Worm (Caenorhabditis elegans) whole organism, L4 larva: ENCODE measurements around the gene T20B12.4.

Experiments
- D1046.2 ChIP-seq: fragments of 200-800 bp; sonication (Bioruptor generic); IDR thresholded peaks from 2 replicates; pipeline ENCODE4 v1.3.6; 2022; ENCODE audit warnings: missing genetic modification characterization, missing compliant biosample characterization
- F10B5.3 ChIP-seq: sonication (generic microtip); optimal IDR thresholded peaks from 2 replicates; lab custom pipeline; 2016; ENCODE audit warnings: mild to moderate bottlenecking, missing genetic modification characterization, missing compliant biosample characterization
- F49E8.2 ChIP-seq: sonication (generic microtip); optimal IDR thresholded peaks from 2 replicates; lab custom pipeline; 2016; ENCODE audit warnings: missing compliant biosample characterization, mild to moderate bottlenecking, missing genetic modification characterization, borderline replicate concordance
- R02D3.7 ChIP-seq: fragments of 150-350 bp; sonication (generic microtip); optimal IDR thresholded peaks from 3 replicates; lab custom pipeline; 2014; ENCODE audit warnings: missing biosample characterization, missing genetic modification characterization
- T20F7.1 ChIP-seq: fragments of 200-800 bp; sonication (Bioruptor generic); optimal IDR thresholded peaks from 2 replicates; lab custom pipeline; 2018; ENCODE audit warnings: mild to moderate bottlenecking, missing genetic modification characterization, missing compliant biosample characterization
- Y105C5A.15 ChIP-seq: fragments of 200-800 bp; sonication (Bioruptor generic); IDR thresholded peaks from 2 replicates; pipeline ENCODE4 v1.3.6; 2022; ENCODE audit warnings: missing genetic modification characterization, missing compliant biosample characterization
- Y48G9A.11 ChIP-seq: fragments of 200-800 bp; sonication (Bioruptor generic); IDR thresholded peaks from 2 replicates; pipeline ENCODE4 v1.3.6; 2022; ENCODE audit warnings: missing genetic modification reagents, missing genetic modification characterization, missing compliant biosample characterization
- ZK337.2 ChIP-seq: fragments of 200-800 bp; sonication (Bioruptor generic); IDR thresholded peaks from 2 replicates; pipeline ENCODE4 v1.3.6; 2022; ENCODE audit warnings: missing genetic modification reagents, missing genetic modification characterization, missing compliant biosample characterization
- ZK546.5 ChIP-seq, 2 experiments: sonication (generic microtip); optimal IDR thresholded peaks; 2 replicates each; lab custom pipeline; 2017; ENCODE audit warnings: missing biosample characterization in 2 of 2, missing genetic modification characterization in 2 of 2
- aha-1 ChIP-seq: fragments of 150-350 bp; peaks from one replicate; lab custom pipeline; 2014; ENCODE audit warnings: missing biosample characterization, missing genetic modification characterization
- aly-2 ChIP-seq: sonication (generic microtip); optimal IDR thresholded peaks from 2 replicates; lab custom pipeline; 2018; ENCODE audit warnings: missing biosample characterization, missing genetic modification characterization
- ama-1 ChIP-seq: fragments of 150-350 bp; optimal IDR thresholded peaks from 2 replicates; lab custom pipeline; 2014; ENCODE audit warnings: inconsistent platforms, mixed read lengths
- attf-4 ChIP-seq: sonication (generic microtip); optimal IDR thresholded peaks from 3 replicates; lab custom pipeline; 2017; ENCODE audit warnings: missing biosample characterization, missing genetic modification characterization
- ceh-20 ChIP-seq: fragments of 200-800 bp; sonication (Bioruptor generic); IDR thresholded peaks from 2 replicates; pipeline ENCODE4 v1.3.6; 2022; ENCODE audit warnings: missing genetic modification reagents, missing genetic modification characterization, missing compliant biosample characterization
- ceh-62 ChIP-seq: sonication (generic microtip); optimal IDR thresholded peaks from 2 replicates; lab custom pipeline; 2017; ENCODE audit warnings: missing biosample characterization, missing genetic modification characterization
- ceh-82 ChIP-seq: sonication (generic microtip); optimal IDR thresholded peaks from 2 replicates; lab custom pipeline; 2017; ENCODE audit warnings: missing biosample characterization, missing genetic modification characterization
- daf-16 ChIP-seq, 3 experiments: sonication (generic microtip); optimal IDR thresholded peaks; 2 replicates each; lab custom pipeline; 2016 to 2017; ENCODE audit warnings: missing genetic modification characterization in 3 of 3, missing genetic modification reagents in 3 of 3, mild to moderate bottlenecking in 2 of 3, missing compliant biosample characterization in 2 of 3, missing biosample characterization in 1 of 3, moderate library complexity in 1 of 3
- daf-19 ChIP-seq: fragments of 200-800 bp; sonication (Bioruptor generic); conservative IDR thresholded peaks from 2 replicates; pipeline ENCODE4 v1.3.6; 2022; ENCODE audit warnings: missing genetic modification characterization, missing compliant biosample characterization
- dmd-6 ChIP-seq: fragments of 200-800 bp; sonication (Bioruptor generic); IDR thresholded peaks from 2 replicates; pipeline ENCODE4 v1.3.6; 2022; ENCODE audit warnings: missing genetic modification reagents, missing genetic modification characterization, missing compliant biosample characterization
- dmd-9 ChIP-seq: fragments of 200-800 bp; sonication (Bioruptor generic); IDR thresholded peaks from 2 replicates; pipeline ENCODE4 v1.3.6; 2022; ENCODE audit warnings: missing genetic modification reagents, missing genetic modification characterization, missing compliant biosample characterization
- dve-1 ChIP-seq: sonication (generic microtip); optimal IDR thresholded peaks from 2 replicates; lab custom pipeline; 2017; ENCODE audit warnings: antibody characterized with exemption, mild to moderate bottlenecking, missing genetic modification characterization, missing compliant biosample characterization; ENCODE audit not compliant: insufficient read depth
- egl-27 ChIP-seq: sonication (generic microtip); optimal IDR thresholded peaks from 3 replicates; lab custom pipeline; 2017; ENCODE audit warnings: missing biosample characterization, missing genetic modification reagents, missing genetic modification characterization
- fkh-10 ChIP-seq: fragments of 150-350 bp; optimal IDR thresholded peaks from 2 replicates; lab custom pipeline; 2014; ENCODE audit warnings: missing biosample characterization, missing genetic modification reagents, missing genetic modification characterization
- fos-1 ChIP-seq: fragments of 150-350 bp; optimal IDR thresholded peaks from 2 replicates; lab custom pipeline; 2014; ENCODE audit warnings: missing biosample characterization, missing genetic modification characterization
- gei-8 ChIP-seq: fragments of 200-800 bp; sonication (Bioruptor generic); optimal IDR thresholded peaks from 2 replicates; lab custom pipeline; 2018; ENCODE audit warnings: mild to moderate bottlenecking, missing genetic modification characterization, missing compliant biosample characterization
- hlh-11 ChIP-seq: fragments of 200-800 bp; sonication (Bioruptor generic); optimal IDR thresholded peaks from 2 replicates; lab custom pipeline; 2018; ENCODE audit warnings: mild to moderate bottlenecking, missing genetic modification characterization, missing compliant biosample characterization
- jun-1 ChIP-seq: fragments of 150-350 bp; optimal IDR thresholded peaks from 2 replicates; lab custom pipeline; 2014; ENCODE audit warnings: missing biosample characterization, missing genetic modification reagents, missing genetic modification characterization
- lim-7 ChIP-seq: fragments of 200-800 bp; sonication (Bioruptor generic); IDR thresholded peaks from 2 replicates; pipeline ENCODE4 v1.3.6; 2022; ENCODE audit warnings: missing genetic modification characterization, missing compliant biosample characterization
- lin-15B ChIP-seq: fragments of 150-350 bp; sonication (generic microtip); optimal IDR thresholded peaks from 3 replicates; lab custom pipeline; 2014; ENCODE audit warnings: missing biosample characterization, missing genetic modification characterization
- lin-38 ChIP-seq: fragments of 200-800 bp; sonication (Bioruptor generic); IDR thresholded peaks from 2 replicates; pipeline ENCODE4 v1.3.6; 2022; ENCODE audit warnings: missing genetic modification reagents, missing genetic modification characterization, missing compliant biosample characterization
- lir-3 ChIP-seq: sonication (generic microtip); optimal IDR thresholded peaks from 2 replicates; lab custom pipeline; 2016; ENCODE audit warnings: mild to moderate bottlenecking, missing genetic modification characterization, missing compliant biosample characterization
- lsy-2 ChIP-seq, 2 experiments: fragments of 150-350 bp in 1 of 2; sonication (generic microtip) in 1 of 2; optimal IDR thresholded peaks; 2 replicates each; lab custom pipeline; 2014 to 2017; ENCODE audit warnings: missing biosample characterization in 2 of 2, missing genetic modification characterization in 2 of 2
- madf-5 ChIP-seq, 2 experiments: fragments of 200-800 bp; sonication (Bioruptor generic); IDR thresholded peaks; 2 replicates each; pipeline ENCODE4 v1.3.6; 2022; ENCODE audit warnings: missing compliant biosample characterization in 2 of 2, missing genetic modification characterization in 2 of 2
- madf-9 ChIP-seq: fragments of 200-800 bp; sonication (Bioruptor generic); conservative IDR thresholded peaks from 2 replicates; pipeline ENCODE4 v1.3.6; 2022; ENCODE audit warnings: missing genetic modification reagents, missing genetic modification characterization, missing compliant biosample characterization
- mdt-29 ChIP-seq: fragments of 200-800 bp; sonication (Bioruptor generic); IDR thresholded peaks from 2 replicates; pipeline ENCODE4 v1.3.6; 2022; ENCODE audit warnings: missing genetic modification reagents, missing genetic modification characterization, missing compliant biosample characterization
- mep-1 ChIP-seq: fragments of 150-350 bp; sonication (generic microtip); optimal IDR thresholded peaks from 3 replicates; lab custom pipeline; 2014; ENCODE audit warnings: missing biosample characterization, missing genetic modification characterization
- mes-2 ChIP-seq: sonication (generic microtip); optimal IDR thresholded peaks from 2 replicates; lab custom pipeline; 2016; ENCODE audit warnings: missing genotype, mild to moderate bottlenecking, missing genetic modification characterization, missing compliant biosample characterization; ENCODE audit not compliant: poor library complexity, severe bottlenecking
- mxl-2 ChIP-seq: fragments of 200-800 bp; sonication (Bioruptor generic); conservative IDR thresholded peaks from 2 replicates; pipeline ENCODE4 v1.3.6; 2022; ENCODE audit warnings: missing genetic modification reagents, missing genetic modification characterization, missing compliant biosample characterization
- nhr-28 ChIP-seq: fragments of 150-350 bp; optimal IDR thresholded peaks from 2 replicates; lab custom pipeline; 2014; ENCODE audit warnings: missing biosample characterization, missing genetic modification characterization
- nhr-48 ChIP-seq: sonication (generic microtip); optimal IDR thresholded peaks from 2 replicates; lab custom pipeline; 2016; ENCODE audit warnings: mild to moderate bottlenecking, missing genetic modification characterization, missing compliant biosample characterization
- pha-4 ChIP-seq, 2 experiments: fragments of 150-350 bp in 1 of 2; fragments of 200-800 bp in 1 of 2; sonication (Bioruptor generic) in 1 of 2; IDR thresholded peaks in 1 of 2; optimal IDR thresholded peaks in 1 of 2; 2 replicates each; pipeline versions ENCODE4 v1.3.6 to Lab custom; 2014 to 2022; ENCODE audit warnings: missing genetic modification characterization in 2 of 2, missing genetic modification reagents in 2 of 2, missing biosample characterization in 1 of 2, missing compliant biosample characterization in 1 of 2
- pqm-1 ChIP-seq: sonication (generic microtip); optimal IDR thresholded peaks from 2 replicates; lab custom pipeline; 2017; ENCODE audit warnings: missing biosample characterization, missing genetic modification characterization
- rbr-2 ChIP-seq: sonication (generic microtip); optimal IDR thresholded peaks from 2 replicates; lab custom pipeline; 2016; ENCODE audit warnings: missing genotype, missing genetic modification characterization, missing compliant biosample characterization
- set-16 ChIP-seq: fragments of 200-800 bp; sonication (Bioruptor generic); IDR thresholded peaks from 2 replicates; pipeline ENCODE4 v1.3.6; 2022; ENCODE audit warnings: missing genetic modification reagents, missing genetic modification characterization, missing compliant biosample characterization
- skn-1 ChIP-seq: fragments of 150-350 bp; optimal IDR thresholded peaks from 2 replicates; lab custom pipeline; 2014; ENCODE audit warnings: missing biosample characterization, missing genetic modification characterization
- unc-39 ChIP-seq: sonication (generic microtip); optimal IDR thresholded peaks from 2 replicates; lab custom pipeline; 2017; ENCODE audit warnings: missing biosample characterization, missing genetic modification characterization
- vab-7 ChIP-seq: fragments of 200-800 bp; sonication (Bioruptor generic); IDR thresholded peaks from 2 replicates; pipeline ENCODE4 v1.3.6; 2022; ENCODE audit warnings: missing genetic modification reagents, missing genetic modification characterization, missing compliant biosample characterization
- zag-1 ChIP-seq: fragments of 150-350 bp; optimal IDR thresholded peaks from 2 replicates; lab custom pipeline; 2014; ENCODE audit warnings: missing biosample characterization, missing genetic modification characterization
- ztf-11 ChIP-seq: fragments of 150-350 bp; optimal IDR thresholded peaks from 2 replicates; lab custom pipeline; 2014; ENCODE audit warnings: missing biosample characterization, missing genetic modification characterization
- ztf-7 ChIP-seq: fragments of 150-350 bp; optimal IDR thresholded peaks from 2 replicates; lab custom pipeline; 2014; ENCODE audit warnings: missing biosample characterization, missing genetic modification characterization

The T20B12.4 gene

DNA sequence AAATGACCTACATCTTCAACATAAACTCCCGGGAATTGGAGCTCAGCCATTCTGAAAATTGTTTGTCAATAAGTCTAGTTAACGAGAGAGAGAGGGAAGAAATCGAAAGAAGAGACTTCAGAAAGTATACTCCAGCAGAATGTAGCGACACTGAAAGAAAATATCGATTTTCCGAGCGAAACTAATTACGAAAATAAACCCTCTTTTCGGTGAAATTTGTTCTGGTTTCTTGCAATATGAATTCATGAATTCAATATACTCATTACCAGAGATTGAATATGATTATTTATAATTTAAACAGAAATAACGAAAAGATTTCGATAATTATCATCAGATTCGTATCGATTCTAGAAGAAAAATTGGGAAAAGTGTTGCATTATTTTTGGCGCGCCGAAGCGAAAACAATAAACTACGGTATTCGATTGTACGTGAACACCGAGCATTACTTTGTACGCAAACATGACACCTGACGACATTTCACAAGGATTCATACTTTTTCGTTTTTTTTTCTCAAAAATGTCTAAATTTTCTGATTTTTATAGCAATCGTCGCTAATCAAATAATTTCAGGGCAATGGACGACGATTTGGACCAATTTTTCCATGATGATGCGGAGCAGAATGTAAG is 14.1 kb downstream of the T20B12.4 start, which contains the start of the genes hmg-4 and T20B12.3 (continued):
- TF ChIP-seq D1046.2 (GFP tag; lab: Robert Waterston, UW) (no peak), unc-39 (tag; lab: Kevin White, UChicago) (no peak), lir-3 (tag; lab: Kevin White, UChicago) (no peak), daf-16 (GFP tag; optimal IDR thresholded peaks at IDR 0.05; lab: Kevin White, UChicago) (no peak), daf-16 (tag; optimal IDR thresholded peaks at IDR 0.05; lab: Kevin White, UChicago) (peak; percentile 36), skn-1 (tag; lab: Kevin White, UChicago) (no peak), zag-1 (no peak), ztf-11 (tag; lab: Kevin White, UChicago) (no peak), dve-1 (tag; lab: Kevin White, UChicago) (peak; percentile 15), gei-8 (GFP tag; lab: Kevin White, UChicago) (no peak), ZK337.2 (GFP tag; lab: Robert Waterston, UW) (no peak), ceh-20 (GFP tag; lab: Robert Waterston, UW) (no peak), egl-27 (tag; lab: Kevin White, UChicago) (no peak), nhr-48 (tag; lab: Kevin White, UChicago) (no peak), mdt-29 (GFP tag; lab: Robert Waterston, UW) (no peak), nhr-28 (tag; lab: Kevin White, UChicago) (no peak), lin-15B (tag; lab: Kevin White, UChicago) (no peak), fos-1 (tag; lab: Kevin White, UChicago) (no peak), daf-19 (GFP tag; lab: Robert Waterston, UW) (no peak), F10B5.3 (tag; lab: Kevin White, UChicago) (no peak), madf-5 (GFP tag; IDR thresholded peaks at IDR 0.05; lab: Robert Waterston, UW) (no peak), attf-4 (tag; lab: Kevin White, UChicago) (no peak), mxl-2 (no peak), vab-7 (no peak), T20F7.1 (GFP tag; lab: Kevin White, UChicago) (peak; percentile 44), ama-1 (lab: Kevin White, UChicago) (no peak), lsy-2 (tag; optimal IDR thresholded peaks at IDR 0.05; lab: Kevin White, UChicago) (peak in 1 of 2 experiments; percentile 98), Y105C5A.15 (GFP tag; lab: Robert Waterston, UW) (no peak), dmd-9 (GFP tag; lab: Robert Waterston, UW) (no peak), aly-2 (tag; lab: Kevin White, UChicago) (no peak), mes-2 (tag; lab: Kevin White, UChicago) (peak; percentile 62), dmd-6 (no peak), fkh-10 (no peak), mep-1 (tag; lab: Kevin White, UChicago) (peak; percentile 34), set-16 (GFP tag; lab: Robert Waterston, UW) (no peak), R02D3.7 (no peak), ceh-82 (tag; lab: Kevin White, UChicago) (no peak), ztf-7 (tag; lab: Kevin White, UChicago) (no peak), ceh-62 (tag; lab: Kevin White, UChicago) (no peak), aha-1 (tag; lab: Kevin White, UChicago) (no peak), F49E8.2 (tag; lab: Kevin White, UChicago) (no peak), pqm-1 (no peak), pha-4 (GFP tag; IDR thresholded peaks at IDR 0.05; lab: Robert Waterston, UW) (no peak), pha-4 (tag; optimal IDR thresholded peaks at IDR 0.05; lab: Kevin White, UChicago) (no peak), hlh-11 (tag; lab: Kevin White, UChicago) (no peak), ZK546.5 (tag; optimal IDR thresholded peaks at IDR 0.05; lab: Kevin White, UChicago) (no peak), madf-9 (no peak), rbr-2 (tag; lab: Kevin White, UChicago) (peak; percentile 11), lim-7 (GFP tag; lab: Robert Waterston, UW) (no peak), Y48G9A.11 (GFP tag; lab: Robert Waterston, UW) (no peak), jun-1 (tag; lab: Kevin White, UChicago) (no peak), lin-38 (GFP tag; lab: Robert Waterston, UW) (peak; percentile 53)
